Fruit fly (Drosophila melanogaster): ENCODE data around the gene Root.
A peak's percentile ranks its signal among the peaks of the same experiment; 100 is the strongest.

The Root gene

DNA sequence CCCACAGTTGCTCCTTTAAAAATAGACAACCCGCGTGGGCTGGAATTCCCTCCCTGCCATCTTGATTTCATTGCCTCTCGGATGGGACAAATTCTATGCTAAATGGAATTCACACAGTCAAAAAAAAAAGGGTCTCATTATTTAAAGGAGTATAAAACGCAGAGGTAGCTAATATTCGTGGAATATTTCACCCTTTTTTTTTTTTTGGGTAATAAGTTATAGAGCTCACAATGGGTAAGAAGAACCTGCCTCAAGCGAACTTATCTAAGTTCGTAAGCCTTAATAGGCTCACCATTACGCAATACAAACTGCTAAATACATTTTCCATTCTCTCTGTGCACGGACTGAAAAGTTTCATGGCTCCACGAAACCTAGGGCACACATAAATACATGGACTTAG, 39.4 kb upstream of the Root start:
- no peak for TF ChIP-seq N (GFP tag; optimal IDR thresholded peaks at IDR 0.05)
- TF ChIP-seq CG32264 (GFP tag; optimal IDR thresholded peaks at IDR 0.05), result no peak
- TF ChIP-seq GATAd (GFP tag; optimal IDR thresholded peaks at IDR 0.05), result no peak
- no peak for TF ChIP-seq pan (optimal IDR thresholded peaks at IDR 0.05)
- no peak for TF ChIP-seq Mio (GFP tag; optimal IDR thresholded peaks at IDR 0.05)
- no peak for TF ChIP-seq psq (GFP tag; optimal IDR thresholded peaks at IDR 0.05)
- TF ChIP-seq Vsx2 (GFP tag; optimal IDR thresholded peaks at IDR 0.05; ENCODE audit: partially characterized antibody), result no peak
- no peak for TF ChIP-seq dl (GFP tag; optimal IDR thresholded peaks at IDR 0.05; ENCODE audit: insufficient read depth in 1 of 2, partially characterized antibody in 2 of 2)
- TF ChIP-seq Abd-B (GFP tag; optimal IDR thresholded peaks at IDR 0.05), result no peak
- TF ChIP-seq sv (GFP tag; optimal IDR thresholded peaks at IDR 0.05), result no peak
- no peak for TF ChIP-seq HLH106 (tag; optimal IDR thresholded peaks at IDR 0.05)
- TF ChIP-seq lola (GFP tag; optimal IDR thresholded peaks at IDR 0.05), result no peak
- TF ChIP-seq Dfd (GFP tag; optimal IDR thresholded peaks at IDR 0.05), result no peak
- TF ChIP-seq rgr (GFP tag; optimal IDR thresholded peaks at IDR 0.05), result no peak
- no peak for TF ChIP-seq foxo (GFP tag; optimal IDR thresholded peaks at IDR 0.05)
- no peak for TF ChIP-seq Dif (GFP tag; optimal IDR thresholded peaks at IDR 0.05; ENCODE audit: partially characterized antibody)
- TF ChIP-seq OdsH (GFP tag; optimal IDR thresholded peaks at IDR 0.05), result no peak
- no peak for TF ChIP-seq Jra (GFP tag; optimal IDR thresholded peaks at IDR 0.05)
- no peak for TF ChIP-seq Hnf4 (GFP tag; optimal IDR thresholded peaks at IDR 0.05)

DNA sequence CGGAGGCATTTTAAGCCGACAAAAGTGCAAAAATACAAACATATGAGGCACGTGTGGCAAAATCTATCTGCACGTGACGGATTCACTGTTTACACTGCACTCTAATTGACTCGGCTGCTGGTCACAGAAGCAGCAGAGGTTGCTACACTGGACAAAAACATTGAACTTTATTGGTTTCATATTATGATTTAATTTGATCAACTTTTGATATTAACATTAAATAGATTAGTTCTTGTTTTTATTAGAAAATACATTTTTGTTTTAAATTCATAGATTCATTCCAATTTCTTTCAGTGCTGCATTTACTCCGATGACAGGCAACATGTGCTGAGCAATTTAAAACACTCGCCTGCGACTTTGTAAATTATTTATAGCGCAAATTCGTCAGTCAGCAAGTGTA, 34.0 kb upstream of the Root start:
- no peak for TF ChIP-seq Hr83 (GFP tag; optimal IDR thresholded peaks at IDR 0.05; ENCODE audit: poor library complexity, severe bottlenecking)
- TF ChIP-seq Mio (GFP tag; optimal IDR thresholded peaks at IDR 0.05), result no peak
- no peak for TF ChIP-seq GATAd (GFP tag; optimal IDR thresholded peaks at IDR 0.05)
- no peak for TF ChIP-seq N (GFP tag; optimal IDR thresholded peaks at IDR 0.05)
- TF ChIP-seq lola (GFP tag; optimal IDR thresholded peaks at IDR 0.05), result no peak
- TF ChIP-seq dmrt93B (GFP tag; optimal IDR thresholded peaks at IDR 0.05), result no peak
- no peak for TF ChIP-seq jim (GFP tag; optimal IDR thresholded peaks at IDR 0.05)
- no peak for TF ChIP-seq foxo (GFP tag; optimal IDR thresholded peaks at IDR 0.05)
- TF ChIP-seq dl (GFP tag; optimal IDR thresholded peaks at IDR 0.05; ENCODE audit: insufficient read depth in 1 of 2, partially characterized antibody in 2 of 2), result no peak
- TF ChIP-seq Hnf4 (GFP tag; optimal IDR thresholded peaks at IDR 0.05), result no peak
- TF ChIP-seq CrebA (GFP tag; optimal IDR thresholded peaks at IDR 0.05; ENCODE audit: borderline replicate concordance), result no peak
- TF ChIP-seq psq (GFP tag; optimal IDR thresholded peaks at IDR 0.05), result no peak
- no peak for TF ChIP-seq sage (GFP tag; optimal IDR thresholded peaks at IDR 0.05)

DNA sequence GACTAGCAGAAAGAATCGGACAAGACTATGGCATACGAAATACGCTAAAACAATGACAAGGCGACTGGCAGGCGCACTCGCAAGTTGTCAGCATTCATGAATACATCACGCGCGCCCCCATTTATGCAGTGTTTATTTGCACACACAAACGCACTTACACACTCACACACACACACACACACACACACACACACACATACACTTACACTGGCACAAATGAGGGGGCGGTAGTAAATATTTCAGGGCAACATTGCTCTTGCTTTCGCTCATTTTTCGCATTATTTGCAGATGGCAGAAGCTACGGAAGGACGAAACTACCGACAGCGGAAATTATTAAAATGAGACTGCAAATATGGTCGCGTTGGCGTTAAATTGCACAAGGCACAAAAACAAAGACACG, 33.5 kb upstream of the Root start:
- TF ChIP-seq Dfd (GFP tag; optimal IDR thresholded peaks at IDR 0.05), result peak; percentile 94
- TF ChIP-seq N (GFP tag; optimal IDR thresholded peaks at IDR 0.05), result no peak

dm6 chr3R:24084975-24085374, 28.1 kb upstream of the Root start:
- no peak for TF ChIP-seq jim (GFP tag; optimal IDR thresholded peaks at IDR 0.05)
- TF ChIP-seq brk (GFP tag; optimal IDR thresholded peaks at IDR 0.05), result peak; percentile 34
- peak; percentile 33 for TF ChIP-seq h (GFP tag; optimal IDR thresholded peaks at IDR 0.05)
- TF ChIP-seq ey (GFP tag; optimal IDR thresholded peaks at IDR 0.05), result no peak
- TF ChIP-seq CrebA (GFP tag; optimal IDR thresholded peaks at IDR 0.05; ENCODE audit: borderline replicate concordance), result peak; percentile 66
- no peak for TF ChIP-seq br (GFP tag; optimal IDR thresholded peaks at IDR 0.05)
- no peak for TF ChIP-seq Abd-B (GFP tag; optimal IDR thresholded peaks at IDR 0.05)
- no peak for TF ChIP-seq pan (optimal IDR thresholded peaks at IDR 0.05)

dm6 chr3R:24090143-24090542, 22.9 kb upstream of the Root start:
- TF ChIP-seq Jra (GFP tag; optimal IDR thresholded peaks at IDR 0.05) (no peak), Rel (GFP tag; optimal IDR thresholded peaks at IDR 0.05) (no peak), Rel (tag; optimal IDR thresholded peaks at IDR 0.05) (peak; percentile 5)

DNA sequence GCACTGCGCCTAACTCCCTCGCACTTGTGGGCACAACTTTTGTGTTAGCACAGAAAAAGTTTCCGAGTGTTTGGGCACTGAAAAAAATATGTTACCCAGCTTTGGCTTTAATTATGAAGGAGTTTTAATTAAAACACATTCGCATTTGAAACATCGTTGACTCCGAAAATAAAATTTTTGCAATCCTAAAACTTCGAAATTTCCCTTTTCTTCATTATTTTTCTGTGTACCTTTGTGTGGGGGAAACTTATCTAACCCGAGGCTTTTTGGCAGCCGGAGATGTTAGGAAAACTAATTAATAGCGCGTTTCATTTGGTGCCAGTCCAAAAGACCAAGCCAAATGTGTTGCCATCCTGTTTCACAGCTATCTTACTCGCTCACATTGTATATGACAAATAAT, 21.4 kb upstream of the Root start:
- no peak for TF ChIP-seq dl (GFP tag; optimal IDR thresholded peaks at IDR 0.05; ENCODE audit: insufficient read depth in 1 of 2, partially characterized antibody in 2 of 2)
- TF ChIP-seq sv (GFP tag; optimal IDR thresholded peaks at IDR 0.05), result no peak
- TF ChIP-seq brk (GFP tag; optimal IDR thresholded peaks at IDR 0.05), result no peak
- no peak for TF ChIP-seq br (GFP tag; optimal IDR thresholded peaks at IDR 0.05)
- no peak for TF ChIP-seq Mio (GFP tag; optimal IDR thresholded peaks at IDR 0.05)
- no peak for TF ChIP-seq h (GFP tag; optimal IDR thresholded peaks at IDR 0.05)
- no peak for TF ChIP-seq Myc (optimal IDR thresholded peaks at IDR 0.05)
- no peak for TF ChIP-seq Hr83 (GFP tag; optimal IDR thresholded peaks at IDR 0.05; ENCODE audit: poor library complexity, severe bottlenecking)
- no peak for TF ChIP-seq dmrt93B (GFP tag; optimal IDR thresholded peaks at IDR 0.05)
- no peak for TF ChIP-seq GATAd (GFP tag; optimal IDR thresholded peaks at IDR 0.05)
- TF ChIP-seq lola (GFP tag; optimal IDR thresholded peaks at IDR 0.05), result no peak
- no peak for TF ChIP-seq psq (GFP tag; optimal IDR thresholded peaks at IDR 0.05)
- TF ChIP-seq dsf (GFP tag; optimal IDR thresholded peaks at IDR 0.05; ENCODE audit: borderline replicate concordance), result no peak
- TF ChIP-seq Jra (GFP tag; optimal IDR thresholded peaks at IDR 0.05), result no peak
- TF ChIP-seq N (GFP tag; optimal IDR thresholded peaks at IDR 0.05), result no peak
- TF ChIP-seq sage (GFP tag; optimal IDR thresholded peaks at IDR 0.05), result no peak
- TF ChIP-seq Vsx2 (GFP tag; optimal IDR thresholded peaks at IDR 0.05; ENCODE audit: partially characterized antibody), result no peak
- TF ChIP-seq Sp1 (GFP tag; optimal IDR thresholded peaks at IDR 0.05), result no peak
- TF ChIP-seq CrebA (GFP tag; optimal IDR thresholded peaks at IDR 0.05; ENCODE audit: borderline replicate concordance), result no peak
- no peak for TF ChIP-seq tai (GFP tag; optimal IDR thresholded peaks at IDR 0.05)
